Fruit fly (Drosophila melanogaster): Measurements from ENCODE around the gene Nprl2.

Gene Nprl2

DNA sequence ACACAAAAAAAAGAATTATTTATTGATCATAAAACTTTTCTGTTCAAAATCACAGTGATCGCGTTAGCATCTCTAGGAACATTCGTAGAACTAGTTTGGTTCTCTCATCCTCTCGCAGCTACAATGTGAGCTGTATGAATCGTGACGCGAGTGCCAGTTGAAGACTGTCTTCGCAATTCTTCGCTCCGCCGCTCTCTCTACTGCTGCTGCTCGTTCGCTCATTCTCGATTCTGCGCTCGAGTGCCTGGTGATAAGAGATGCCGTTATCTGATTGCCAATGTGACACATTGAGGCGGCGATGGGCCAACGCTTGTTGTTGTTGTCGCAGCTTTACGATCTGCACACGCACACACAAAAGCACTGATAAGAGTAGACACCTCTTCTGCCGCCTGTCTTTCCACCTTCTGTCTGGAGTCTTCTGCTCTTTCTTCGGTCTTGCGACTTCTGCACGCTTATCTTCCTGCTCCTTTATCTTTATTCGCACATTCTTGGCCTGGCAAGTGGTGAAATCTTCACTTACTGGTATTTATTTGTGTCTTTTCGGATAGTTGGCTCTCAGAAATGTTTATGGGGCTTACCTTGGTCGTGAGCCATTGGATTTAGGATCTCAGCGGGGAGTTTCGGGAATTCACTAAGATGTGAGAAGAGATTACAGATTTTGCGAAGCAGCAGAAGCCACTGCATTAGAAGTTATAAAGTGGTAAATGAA is 47.9 kb downstream of the Nprl2 start:
- TF ChIP-seq sd (tag; optimal IDR thresholded peaks at IDR 0.05) (peak; percentile 63), Sry-β (GFP tag; optimal IDR thresholded peaks at IDR 0.05) (peak; percentile 65), odd (GFP tag; optimal IDR thresholded peaks at IDR 0.05) (no peak), CG15514 (GFP tag; optimal IDR thresholded peaks at IDR 0.05) (peak; percentile 89), sug (tag; optimal IDR thresholded peaks at IDR 0.05) (peak; percentile 28), MTF-1 (GFP tag; optimal IDR thresholded peaks at IDR 0.05; ENCODE audit: borderline replicate concordance) (peak; percentile 17), CG8281 (tag; optimal IDR thresholded peaks at IDR 0.05) (peak; percentile 65), CG3995 (GFP tag; optimal IDR thresholded peaks at IDR 0.05) (peak; percentile 93), CG4360 (GFP tag; IDR thresholded peaks at IDR 0.05) (peak; percentile 53), H15 (GFP tag; IDR thresholded peaks at IDR 0.05) (no peak), CG9817 (tag; optimal IDR thresholded peaks at IDR 0.05) (no peak), Med (GFP tag) (peak; percentile 36), ttk (GFP tag; IDR thresholded peaks at IDR 0.05) (no peak), Hmr (GFP tag; optimal IDR thresholded peaks at IDR 0.05) (no peak), rib (GFP tag; IDR thresholded peaks at IDR 0.05) (0 out of 2 replicates have a peak, but pooled peaks have one; percentile 53), grn (GFP tag; optimal IDR thresholded peaks at IDR 0.05) (peak; percentile 11), Adf1 (GFP tag; IDR thresholded peaks at IDR 0.05) (peak; percentile 39; the same call in 1 of the 2 replicates), CG18599 (GFP tag; optimal IDR thresholded peaks at IDR 0.05) (peak; percentile 2), CG8359 (GFP tag; optimal IDR thresholded peaks at IDR 0.05; ENCODE audit: borderline replicate concordance) (no peak), so (GFP tag; IDR thresholded peaks at IDR 0.05) (0 out of 3 replicates have a peak, but pooled peaks have one; percentile 43), CG34376 (GFP tag; optimal IDR thresholded peaks at IDR 0.05) (peak; percentile 45), CG15479 (GFP tag; optimal IDR thresholded peaks at IDR 0.05) (peak; percentile 15), CG6689 (GFP tag; IDR thresholded peaks at IDR 0.05) (no peak), Trl (optimal IDR thresholded peaks at IDR 0.05) (peak; percentile 52 to 64), Trl (GFP tag; optimal IDR thresholded peaks at IDR 0.05) (no peak), CG3281 (GFP tag; optimal IDR thresholded peaks at IDR 0.05) (peak; percentile 8), Neu2 (GFP tag; optimal IDR thresholded peaks at IDR 0.05; ENCODE audit: borderline replicate concordance) (no peak), chinmo (GFP tag; IDR thresholded peaks at IDR 0.05; ENCODE audit: partially characterized antibody) (peak; percentile 84; the same call in 2 of the 4 replicates), otp (GFP tag; IDR thresholded peaks at IDR 0.05) (no peak), cg (GFP tag; optimal IDR thresholded peaks at IDR 0.05) (peak; percentile 8), CG32532 (GFP tag; IDR thresholded peaks at IDR 0.05) (peak; percentile 34; the same call in 1 of the 2 replicates), CG14710 (tag; optimal IDR thresholded peaks at IDR 0.05) (no peak), ash1 (GFP tag; optimal IDR thresholded peaks at IDR 0.05) (no peak)

DNA sequence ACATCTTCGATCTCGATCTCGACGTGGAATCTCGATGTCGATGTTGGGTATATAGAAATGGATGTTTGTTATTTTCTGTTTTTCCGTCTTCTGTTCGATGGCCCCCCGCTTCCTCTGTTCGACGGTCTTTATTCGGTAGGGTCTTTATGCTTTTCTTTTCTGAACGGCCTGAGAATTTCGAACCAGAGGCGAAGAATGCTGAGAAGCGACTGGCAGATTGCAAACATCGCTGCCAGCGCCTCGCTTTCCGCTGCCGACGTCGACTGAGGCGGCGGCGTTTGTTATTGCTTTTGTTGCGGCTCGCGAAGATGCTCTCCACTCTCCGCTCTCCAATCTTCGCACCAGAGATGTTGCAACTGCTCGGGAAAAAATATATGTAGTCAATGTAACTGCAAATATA is 48.9 kb downstream of the Nprl2 start, which contains the start of the genes CG13004 and CG46306:
Gene CG13004, minus strand, starts transcription at position 217 of the 400 bp plus-strand sequence.
Gene CG46306, minus strand, starts transcription at position 217 of the 400 bp plus-strand sequence.
- no peak for TF ChIP-seq Mad (GFP tag; optimal IDR thresholded peaks at IDR 0.05)
- no peak for TF ChIP-seq kah (GFP tag; optimal IDR thresholded peaks at IDR 0.05)
- TF ChIP-seq slbo (GFP tag; IDR thresholded peaks at IDR 0.05): peak; percentile 27; the same call in 1 of the 2 replicates
- 0 out of 2 replicates have a peak, but pooled peaks have one; percentile 12 for TF ChIP-seq crol (GFP tag; IDR thresholded peaks at IDR 0.05)
- peak; percentile 55 for TF ChIP-seq nom (GFP tag; optimal IDR thresholded peaks at IDR 0.05)
- 0 out of 4 replicates have a peak, but pooled peaks have one; percentile 26 for TF ChIP-seq chinmo (GFP tag; IDR thresholded peaks at IDR 0.05; ENCODE audit: partially characterized antibody)
- no peak for TF ChIP-seq pan (optimal IDR thresholded peaks at IDR 0.05)
- no peak for TF ChIP-seq pan (GFP tag; optimal IDR thresholded peaks at IDR 0.05 in 1 of 2, IDR thresholded peaks at IDR 0.05 in 1 of 2)
- TF ChIP-seq row (GFP tag; IDR thresholded peaks at IDR 0.05): peak; percentile 9; the same call in 1 of the 3 replicates
- TF ChIP-seq Jarid2 (GFP tag; optimal IDR thresholded peaks at IDR 0.05): peak; percentile 58
- no peak for TF ChIP-seq Six4 (GFP tag; optimal IDR thresholded peaks at IDR 0.05)
- no peak for TF ChIP-seq Side (GFP tag; optimal IDR thresholded peaks at IDR 0.05)
- TF ChIP-seq Adf1 (GFP tag; IDR thresholded peaks at IDR 0.05): peak; percentile 86
- TF ChIP-seq CG7271 (tag; optimal IDR thresholded peaks at IDR 0.05): no peak
- TF ChIP-seq lbe (GFP tag; optimal IDR thresholded peaks at IDR 0.05): no peak
- peak; percentile 11 to 34 for TF ChIP-seq Trl (optimal IDR thresholded peaks at IDR 0.05)
- no peak for TF ChIP-seq Trl (GFP tag; optimal IDR thresholded peaks at IDR 0.05)
- peak; percentile 72 for TF ChIP-seq Med (GFP tag)
- TF ChIP-seq CG11085 (GFP tag; IDR thresholded peaks at IDR 0.05): no peak
- peak; percentile 11; the same call in 1 of the 2 replicates for TF ChIP-seq CG32532 (GFP tag; IDR thresholded peaks at IDR 0.05)
